Worm (Caenorhabditis elegans) whole organism, midembryonic: ENCODE measurements around the gene mecr-1.

Experiments
- cog-1 ChIP-seq: sonication (generic microtip); optimal IDR thresholded peaks from 2 replicates; lab custom pipeline; 2016; ENCODE audit warnings: missing genetic modification characterization, missing compliant biosample characterization
- ref-1 ChIP-seq: fragments of 200-800 bp; sonication (Bioruptor generic); conservative IDR thresholded peaks from 2 replicates; pipeline ENCODE4 v1.3.6; 2022; ENCODE audit warnings: missing genetic modification reagents, missing genetic modification characterization, missing compliant biosample characterization
- tab-1 ChIP-seq: fragments of 200-800 bp; sonication (Bioruptor generic); IDR thresholded peaks from 2 replicates; pipeline ENCODE4 v1.3.6; 2022; ENCODE audit warnings: missing genetic modification characterization, missing compliant biosample characterization
- ztf-29 ChIP-seq: fragments of 200-800 bp; sonication (Bioruptor generic); IDR thresholded peaks from 2 replicates; pipeline ENCODE4 v1.3.6; 2022; ENCODE audit warnings: missing genetic modification reagents, missing genetic modification characterization, missing compliant biosample characterization

ce11 chrII:13219373-13219772 is 32.3 kb upstream of the mecr-1 start:
- TF ChIP-seq cog-1 = no peak
- TF ChIP-seq ref-1 (GFP tag; lab: Robert Waterston, UW) = no peak
- no peak for TF ChIP-seq ztf-29 (GFP tag; lab: Robert Waterston, UW)
- TF ChIP-seq tab-1 (GFP tag; lab: Robert Waterston, UW) = no peak
